Worm (Caenorhabditis elegans): ENCODE results near the gene imph-1.

DNA sequence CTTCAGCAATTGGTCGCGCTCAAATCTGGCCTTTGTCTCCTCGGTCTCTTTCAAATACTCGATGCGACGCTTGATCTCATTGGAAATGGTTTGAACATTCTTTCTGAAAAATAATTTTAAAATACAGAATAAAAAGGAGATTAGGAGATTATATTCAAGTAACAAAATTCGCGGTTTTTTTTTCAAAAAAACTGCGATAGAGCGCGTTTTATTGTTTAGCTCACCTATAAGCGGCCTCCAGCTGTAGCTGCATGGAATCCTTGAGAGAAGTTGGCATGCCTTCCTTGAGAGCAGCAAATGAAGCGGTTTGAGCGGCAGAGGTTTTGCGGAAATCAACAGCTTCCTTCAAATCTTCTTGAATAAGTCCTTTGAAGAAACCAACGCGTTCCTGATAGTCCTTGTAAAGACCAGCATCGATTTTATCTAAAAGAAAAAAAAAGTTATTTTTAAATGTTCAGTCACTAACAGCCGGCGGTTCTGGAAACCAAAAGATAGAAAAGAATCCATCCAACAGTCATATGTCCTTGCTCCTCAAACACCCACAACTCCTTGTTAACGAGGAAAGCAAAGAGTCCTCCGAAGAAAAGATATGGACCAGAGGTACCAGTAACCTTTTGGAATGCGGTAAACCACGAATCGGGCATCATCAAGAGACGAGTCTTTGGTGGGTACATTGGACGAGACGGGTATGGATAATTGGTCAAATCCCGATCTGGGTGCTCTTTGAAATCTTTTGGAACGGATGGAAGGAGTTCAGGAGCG lies 41.5 kb downstream of the imph-1 start:
- TF ChIP-seq flh-1 (GFP tag; optimal IDR thresholded peaks at IDR 0.05) (no peak), elt-1 (tag; optimal IDR thresholded peaks at IDR 0.05; ENCODE audit: borderline replicate concordance, insufficient read depth) (no peak), nhr-2 (tag; optimal IDR thresholded peaks at IDR 0.05) (no peak), mep-1 (tag; optimal IDR thresholded peaks at IDR 0.05) (no peak), ztf-11 (tag; optimal IDR thresholded peaks at IDR 0.05) (no peak), nhr-12 (tag; optimal IDR thresholded peaks at IDR 0.05) (no peak), elt-3 (tag; optimal IDR thresholded peaks at IDR 0.05) (no peak), sptf-1 (tag; optimal IDR thresholded peaks at IDR 0.05) (no peak), mab-5 (tag; optimal IDR thresholded peaks at IDR 0.05) (no peak), ces-1 (GFP tag; optimal IDR thresholded peaks at IDR 0.05) (no peak), unc-39 (tag; optimal IDR thresholded peaks at IDR 0.05) (no peak)

Data from whole organism, mixed stage, embryonic.